Fruit fly (Drosophila melanogaster): Measurements from ENCODE around the gene Sec16.
A peak's percentile ranks its signal among the peaks of the same experiment; 100 is the strongest.

Gene Sec16

dm6 chrX:12611536-12612458 lies 15.9 kb downstream of the Sec16 start, which contains the start of the genes CG1463 and Fpgs1 (continued):
- TF ChIP-seq Scr (GFP tag; IDR thresholded peaks at IDR 0.05; ENCODE audit: partially characterized antibody) (peak; percentile 57), vfl (GFP tag; optimal IDR thresholded peaks at IDR 0.05) (no peak), CG13424 (tag; optimal IDR thresholded peaks at IDR 0.05) (peak; percentile 54), YL-1 (GFP tag; optimal IDR thresholded peaks at IDR 0.05) (peak; percentile 39), CG2116 (GFP tag; optimal IDR thresholded peaks at IDR 0.05) (peak; percentile 60), Six4 (GFP tag; optimal IDR thresholded peaks at IDR 0.05) (no peak), bbx (GFP tag; IDR thresholded peaks at IDR 0.05; ENCODE audit: partially characterized antibody) (peak; percentile 61), trem (tag; optimal IDR thresholded peaks at IDR 0.05) (peak; percentile 38), CG6689 (GFP tag; IDR thresholded peaks at IDR 0.05) (peak; percentile 72), twi (tag; optimal IDR thresholded peaks at IDR 0.05) (peak; percentile 53), Med (GFP tag) (peak; percentile 81), dm (GFP tag; optimal IDR thresholded peaks at IDR 0.05) (peak; percentile 90), Dref (GFP tag; IDR thresholded peaks at IDR 0.05) (peak; percentile 67), lab (GFP tag; optimal IDR thresholded peaks at IDR 0.05) (peak; percentile 58), tio (GFP tag; optimal IDR thresholded peaks at IDR 0.05) (no peak), E2f2 (GFP tag; IDR thresholded peaks at IDR 0.05) (peak; percentile 83), Sry-β (GFP tag; optimal IDR thresholded peaks at IDR 0.05) (peak; percentile 98), Aef1 (GFP tag; IDR thresholded peaks at IDR 0.05) (0 out of 3 replicates have a peak, but pooled peaks have one; percentile 22), Doc3 (GFP tag; IDR thresholded peaks at IDR 0.05; ENCODE audit: partially characterized antibody) (0 out of 3 replicates have a peak, but pooled peaks have one; percentile 24), phol (tag; optimal IDR thresholded peaks at IDR 0.05) (peak; percentile 43), nmo (GFP tag; optimal IDR thresholded peaks at IDR 0.05) (peak; percentile 59), crp (GFP tag; optimal IDR thresholded peaks at IDR 0.05) (peak; percentile 19 to 91), CG7928 (GFP tag; optimal IDR thresholded peaks at IDR 0.05) (peak; percentile 25), Opbp (GFP tag; IDR thresholded peaks at IDR 0.05; ENCODE audit: partially characterized antibody) (peak; percentile 63; the same call in 2 of the 3 replicates), MBD-R2 (GFP tag; IDR thresholded peaks at IDR 0.05) (peak; percentile 61; the same call in 1 of the 2 replicates), CG10979 (tag; optimal IDR thresholded peaks at IDR 0.05) (peak; percentile 13), Xrp1 (GFP tag; IDR thresholded peaks at IDR 0.05) (peak; percentile 48; the same call in 1 of the 2 replicates), CG1792 (GFP tag; optimal IDR thresholded peaks at IDR 0.05) (no peak), mirr (GFP tag; optimal IDR thresholded peaks at IDR 0.05) (peak; percentile 41), CG30020 (tag; optimal IDR thresholded peaks at IDR 0.05) (peak; percentile 25), Hsf (GFP tag; optimal IDR thresholded peaks at IDR 0.05) (peak; percentile 3), Usf (GFP tag; optimal IDR thresholded peaks at IDR 0.05) (no peak), Bdp1 (GFP tag; optimal IDR thresholded peaks at IDR 0.05) (no peak), dysf (GFP tag; IDR thresholded peaks at IDR 0.05) (peak; percentile 44; the same call in 2 of the 3 replicates), Tbp (GFP tag; optimal IDR thresholded peaks at IDR 0.05) (peak; percentile 86), zfh2 (GFP tag; optimal IDR thresholded peaks at IDR 0.05) (peak; percentile 38), cg (GFP tag; optimal IDR thresholded peaks at IDR 0.05) (peak; percentile 71), dpn (GFP tag; optimal IDR thresholded peaks at IDR 0.05) (peak in 1 of 2 experiments; percentile 8), tin (GFP tag; optimal IDR thresholded peaks at IDR 0.05) (peak; percentile 2), otp (GFP tag; IDR thresholded peaks at IDR 0.05) (no peak), CG2120 (GFP tag; optimal IDR thresholded peaks at IDR 0.05) (peak; percentile 62), knrl (GFP tag; IDR thresholded peaks at IDR 0.05; ENCODE audit: partially characterized antibody) (0 out of 3 replicates have a peak, but pooled peaks have one; percentile 12), usp (GFP tag; optimal IDR thresholded peaks at IDR 0.05) (no peak), z (GFP tag; IDR thresholded peaks at IDR 0.05) (peak; percentile 86), H2.0 (GFP tag; IDR thresholded peaks at IDR 0.05) (no peak), CG13287 (GFP tag; IDR thresholded peaks at IDR 0.05; ENCODE audit: partially characterized antibody) (peak; percentile 63; the same call in 1 of the 2 replicates), disco-r (GFP tag; optimal IDR thresholded peaks at IDR 0.05) (no peak), CHES-1-like (GFP tag; optimal IDR thresholded peaks at IDR 0.05) (peak; percentile 77)
